Worm (Caenorhabditis elegans): Measurements from ENCODE around the gene F54F7.9.

F54F7.9 gene

DNA sequence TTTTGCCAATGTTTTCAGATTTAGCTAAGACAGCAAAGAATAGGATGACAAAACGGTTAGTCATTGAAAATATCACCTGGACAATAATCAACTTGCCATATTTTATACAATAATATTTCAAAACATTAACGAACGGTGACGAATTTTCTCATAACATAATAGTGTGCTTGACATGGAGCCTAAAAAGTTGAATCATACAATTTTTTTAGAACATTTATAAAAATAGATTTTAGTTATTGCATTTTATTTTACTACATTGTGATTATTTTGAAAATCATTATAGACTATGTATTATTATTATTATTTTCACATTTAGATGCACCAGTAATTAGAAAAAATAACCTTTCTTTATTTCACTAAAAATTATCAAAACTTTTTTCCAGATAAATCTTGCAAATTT is at the start of gene F54F7.9:
Gene F54F7.9, minus strand, starts transcription at position 101 of the 400 bp plus-strand sequence.
- TF ChIP-seq nhr-28 (tag; optimal IDR thresholded peaks at IDR 0.05) (no peak), ceh-83 (GFP tag; optimal IDR thresholded peaks at IDR 0.05) (no peak), drap-1 (GFP tag; optimal IDR thresholded peaks at IDR 0.05) (no peak), tbx-8 (GFP tag; optimal IDR thresholded peaks at IDR 0.05) (no peak), ceh-39 (tag; optimal IDR thresholded peaks at IDR 0.05) (no peak), ztf-11 (tag; optimal IDR thresholded peaks at IDR 0.05) (no peak)

DNA sequence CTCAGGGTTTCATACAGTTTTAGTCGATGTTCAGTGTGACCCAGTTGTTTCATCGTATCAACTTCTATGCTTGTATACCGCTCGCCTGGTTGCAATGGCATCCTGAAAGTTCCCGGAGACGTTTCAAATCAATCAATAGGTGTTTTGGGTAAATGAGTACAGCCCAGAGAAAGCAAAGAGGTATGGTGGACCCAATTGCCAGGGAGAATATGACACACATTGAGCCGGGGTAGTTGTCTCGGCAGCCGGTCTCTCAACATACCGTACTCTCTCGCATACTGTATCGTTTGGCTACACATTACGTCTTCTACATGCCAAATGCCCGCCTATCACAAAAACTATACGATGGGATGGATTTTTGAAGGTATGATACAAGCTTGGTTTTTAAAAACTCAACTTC is 49.5 kb upstream of the F54F7.9 start, which contains the start of gene Y62H9A.9:
Gene Y62H9A.9, minus strand, starts transcription at position 101 of the 400 bp plus-strand sequence.
- TF ChIP-seq nhr-2 (tag; optimal IDR thresholded peaks at IDR 0.05): no peak
- no peak for TF ChIP-seq ceh-39 (tag; optimal IDR thresholded peaks at IDR 0.05)
- no peak for TF ChIP-seq unc-39 (tag; optimal IDR thresholded peaks at IDR 0.05)
- no peak for TF ChIP-seq nhr-237 (tag; optimal IDR thresholded peaks at IDR 0.05)
- no peak for TF ChIP-seq M03D4.4 (tag; optimal IDR thresholded peaks at IDR 0.05)
- no peak for TF ChIP-seq unc-120 (tag; optimal IDR thresholded peaks at IDR 0.05; ENCODE audit: poor library complexity, severe bottlenecking)
- TF ChIP-seq mep-1 (tag; optimal IDR thresholded peaks at IDR 0.05): no peak
- TF ChIP-seq ceh-83 (GFP tag; optimal IDR thresholded peaks at IDR 0.05): no peak
- TF ChIP-seq ceh-43 (GFP tag; optimal IDR thresholded peaks at IDR 0.05): no peak
- TF ChIP-seq bed-3 (GFP tag; optimal IDR thresholded peaks at IDR 0.05): no peak
- TF ChIP-seq zip-8 (tag; optimal IDR thresholded peaks at IDR 0.05): no peak
- TF ChIP-seq ham-2 (GFP tag; optimal IDR thresholded peaks at IDR 0.05): no peak
- TF ChIP-seq hlh-1 (tag; optimal IDR thresholded peaks at IDR 0.05): no peak
- no peak for TF ChIP-seq nhr-28 (tag; optimal IDR thresholded peaks at IDR 0.05)
- no peak for TF ChIP-seq lin-32 (GFP tag; optimal IDR thresholded peaks at IDR 0.05)

DNA sequence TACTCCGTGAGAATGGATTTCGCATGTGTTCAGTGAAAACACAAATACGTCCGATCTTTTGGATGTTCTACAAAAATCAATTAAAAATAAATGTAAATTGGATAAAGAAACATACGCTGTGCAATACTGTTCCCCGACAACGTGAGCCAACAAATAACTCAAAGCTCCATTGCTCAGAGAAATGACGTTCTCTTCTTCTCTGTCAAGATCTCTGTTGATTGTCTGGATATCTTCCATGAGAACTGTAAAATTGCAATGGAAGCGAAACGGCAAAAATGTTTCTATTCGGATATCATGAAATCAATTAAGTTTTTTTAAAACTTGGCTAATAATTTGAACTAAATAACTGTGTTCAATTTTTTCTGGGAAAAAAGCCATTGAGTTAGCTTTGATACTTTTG is 48.2 kb upstream of the F54F7.9 start:
- no peak for TF ChIP-seq hlh-1 (tag; optimal IDR thresholded peaks at IDR 0.05)
- TF ChIP-seq sem-2 (GFP tag; optimal IDR thresholded peaks at IDR 0.05): no peak
- no peak for TF ChIP-seq ceh-39 (tag; optimal IDR thresholded peaks at IDR 0.05)
- no peak for TF ChIP-seq ces-1 (GFP tag; optimal IDR thresholded peaks at IDR 0.05)
- TF ChIP-seq ceh-43 (GFP tag; optimal IDR thresholded peaks at IDR 0.05): no peak
- TF ChIP-seq zip-8 (tag; optimal IDR thresholded peaks at IDR 0.05): no peak
- TF ChIP-seq lin-13 (tag; optimal IDR thresholded peaks at IDR 0.05): no peak
- TF ChIP-seq tbx-8 (GFP tag; optimal IDR thresholded peaks at IDR 0.05): no peak
- TF ChIP-seq unc-120 (tag; optimal IDR thresholded peaks at IDR 0.05; ENCODE audit: poor library complexity, severe bottlenecking): no peak
- no peak for TF ChIP-seq lsy-2 (tag; optimal IDR thresholded peaks at IDR 0.05)
- no peak for TF ChIP-seq nhr-76 (tag; optimal IDR thresholded peaks at IDR 0.05)
- no peak for TF ChIP-seq bed-3 (GFP tag; optimal IDR thresholded peaks at IDR 0.05)
- no peak for TF ChIP-seq unc-39 (tag; optimal IDR thresholded peaks at IDR 0.05)
- no peak for TF ChIP-seq nhr-28 (tag; optimal IDR thresholded peaks at IDR 0.05)
- TF ChIP-seq snpc-4 (tag; optimal IDR thresholded peaks at IDR 0.05): no peak
- TF ChIP-seq pha-4 (tag; optimal IDR thresholded peaks at IDR 0.05): no peak
- no peak for TF ChIP-seq elt-1 (tag; optimal IDR thresholded peaks at IDR 0.05; ENCODE audit: borderline replicate concordance, insufficient read depth)
- no peak for TF ChIP-seq drap-1 (GFP tag; optimal IDR thresholded peaks at IDR 0.05)
- TF ChIP-seq mab-5 (tag; optimal IDR thresholded peaks at IDR 0.05): no peak

DNA sequence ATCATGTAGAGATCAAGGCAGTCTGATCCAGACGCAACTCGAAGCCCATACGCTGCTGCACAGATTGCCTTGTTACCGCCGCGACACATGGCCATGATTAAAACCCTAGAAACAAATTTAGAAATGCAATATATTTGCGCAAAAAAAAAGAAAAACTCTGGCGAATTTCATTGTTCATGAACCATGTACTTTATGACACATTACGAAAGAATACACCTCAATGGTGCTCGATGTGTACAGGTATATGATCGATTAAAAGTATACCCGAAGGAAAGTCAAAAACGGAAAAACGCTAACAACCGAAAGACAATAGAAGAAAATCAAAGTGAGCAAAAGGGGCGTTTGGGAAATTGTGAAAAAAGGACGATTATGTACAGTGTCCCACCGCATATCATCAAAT is 43.8 kb upstream of the F54F7.9 start, which contains the start of gene Y62H9A.8:
Gene Y62H9A.8, minus strand, starts transcription at position 101 of the 400 bp plus-strand sequence.
- no peak for TF ChIP-seq bed-3 (GFP tag; optimal IDR thresholded peaks at IDR 0.05)
- TF ChIP-seq elt-3 (tag; optimal IDR thresholded peaks at IDR 0.05): no peak

DNA sequence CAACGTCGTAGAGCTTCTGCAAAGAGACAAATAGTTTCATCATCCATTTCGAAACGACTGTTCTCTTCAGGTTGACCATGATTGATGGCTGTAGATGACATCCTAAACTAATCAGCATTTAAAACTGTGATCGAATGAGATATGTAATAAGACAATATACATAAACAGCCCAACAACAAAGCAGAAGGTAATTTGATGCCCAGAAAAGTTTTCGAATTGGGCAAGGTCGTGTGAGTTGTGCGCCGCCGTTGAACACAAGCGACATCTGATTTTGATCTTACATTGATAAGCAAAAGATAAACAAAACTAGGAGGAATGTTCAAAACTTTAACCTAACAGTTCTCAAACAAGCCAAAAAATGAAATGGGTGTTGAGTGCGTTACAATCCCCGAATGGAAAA is 37.1 kb upstream of the F54F7.9 start, which contains the start of gene Y62H9A.7:
Gene Y62H9A.7, minus strand, starts transcription at position 101 of the 400 bp plus-strand sequence.
- TF ChIP-seq zip-8 (tag; optimal IDR thresholded peaks at IDR 0.05): no peak
- no peak for TF ChIP-seq unc-62 (GFP tag; optimal IDR thresholded peaks at IDR 0.05)
- no peak for TF ChIP-seq sptf-1 (tag; optimal IDR thresholded peaks at IDR 0.05)
- no peak for TF ChIP-seq lin-32 (GFP tag; optimal IDR thresholded peaks at IDR 0.05)
- no peak for TF ChIP-seq ceh-83 (GFP tag; optimal IDR thresholded peaks at IDR 0.05)
- TF ChIP-seq snpc-4 (tag; optimal IDR thresholded peaks at IDR 0.05): no peak
- no peak for TF ChIP-seq hlh-1 (tag; optimal IDR thresholded peaks at IDR 0.05)
- no peak for TF ChIP-seq mep-1 (tag; optimal IDR thresholded peaks at IDR 0.05)

DNA sequence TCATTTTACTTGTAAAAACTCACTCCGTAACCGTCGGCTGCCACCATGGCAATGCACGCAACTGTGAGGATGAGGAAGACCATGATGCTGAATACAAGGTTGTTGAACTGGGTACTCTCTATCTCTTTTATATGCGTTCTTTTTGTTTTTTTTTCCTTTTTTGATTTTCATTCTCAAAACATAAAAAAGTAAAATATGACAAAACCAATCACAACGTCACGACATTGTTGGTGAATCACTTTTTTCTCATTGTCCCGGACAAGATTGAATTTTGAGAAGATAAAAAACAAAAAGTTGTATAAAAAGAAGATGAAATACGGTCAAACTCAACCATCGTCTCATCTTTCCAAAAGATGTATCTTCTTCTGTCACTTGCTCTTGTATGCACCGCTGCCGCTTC is 34.3 kb upstream of the F54F7.9 start, which contains the start of the genes Y62H9A.5 and ule-5:
Gene Y62H9A.5, minus strand, starts transcription at position 101 of the 400 bp plus-strand sequence.
Gene ule-5, plus strand, starts transcription at position 328 of the 400 bp plus-strand sequence.
- no peak for TF ChIP-seq nhr-28 (tag; optimal IDR thresholded peaks at IDR 0.05)
- TF ChIP-seq lin-13 (tag; optimal IDR thresholded peaks at IDR 0.05): no peak
- no peak for TF ChIP-seq flh-1 (GFP tag; optimal IDR thresholded peaks at IDR 0.05)
- no peak for TF ChIP-seq elt-1 (tag; optimal IDR thresholded peaks at IDR 0.05; ENCODE audit: borderline replicate concordance, insufficient read depth)
- no peak for TF ChIP-seq unc-120 (tag; optimal IDR thresholded peaks at IDR 0.05; ENCODE audit: poor library complexity, severe bottlenecking)
- TF ChIP-seq nhr-12 (tag; optimal IDR thresholded peaks at IDR 0.05): no peak
- TF ChIP-seq pha-4 (tag; optimal IDR thresholded peaks at IDR 0.05): no peak
- no peak for TF ChIP-seq tbx-8 (GFP tag; optimal IDR thresholded peaks at IDR 0.05)
- TF ChIP-seq zip-8 (tag; optimal IDR thresholded peaks at IDR 0.05): no peak
